Fruit fly (Drosophila melanogaster) whole organism, embryonic: ENCODE measurements around the gene CG4456.

Source experiments
- Abd-B ChIP-seq: fragments of 200-800 bp; sonication (Bioruptor generic); optimal IDR thresholded peaks from 2 replicates; lab custom pipeline; 2018; ENCODE audit warnings: missing biosample characterization, mild to moderate bottlenecking, missing genetic modification characterization, moderate library complexity
- Atf-2 ChIP-seq: fragments of 200-800 bp; sonication (Bioruptor generic); optimal IDR thresholded peaks from 2 replicates; lab custom pipeline; 2016; ENCODE audit warnings: missing biosample characterization, missing genetic modification characterization
- Atf3 ChIP-seq: fragments of 200-800 bp; sonication (Bioruptor generic); optimal IDR thresholded peaks from 3 replicates; lab custom pipeline; 2016; ENCODE audit warnings: missing biosample characterization, missing genetic modification characterization
- B-H2 ChIP-seq: fragments of 200-800 bp; sonication (Bioruptor generic); optimal IDR thresholded peaks from 2 replicates; lab custom pipeline; 2018; ENCODE audit warnings: missing biosample characterization, mild to moderate bottlenecking, missing genetic modification characterization
- Bgb ChIP-seq: fragments of 200-800 bp; sonication (Bioruptor generic); IDR thresholded peaks from 2 replicates; pipeline ENCODE4 v1.3.6; 2022; ENCODE audit warnings: missing biosample characterization, missing genetic modification characterization; ENCODE audit not compliant: partially characterized antibody
- CG10979 ChIP-seq: fragments of 200-800 bp; sonication (Bioruptor generic); optimal IDR thresholded peaks from 2 replicates; lab custom pipeline; 2018; ENCODE audit warnings: missing biosample characterization, mild to moderate bottlenecking, missing genetic modification characterization, moderate library complexity
- CG11085 ChIP-seq: fragments of 200-800 bp; sonication (Bioruptor generic); IDR thresholded peaks from 2 replicates; pipeline ENCODE4 v1.3.6; 2022; ENCODE audit warnings: missing biosample characterization, missing genetic modification characterization
- CG11696 ChIP-seq: fragments of 200-800 bp; sonication (Bioruptor generic); IDR thresholded peaks from 2 replicates; pipeline ENCODE4 v1.3.6; 2022; ENCODE audit warnings: missing biosample characterization, missing genetic modification characterization
- CG12391 ChIP-seq: fragments of 200-800 bp; sonication (Bioruptor generic); optimal IDR thresholded peaks from 3 replicates; lab custom pipeline; 2018; ENCODE audit warnings: missing biosample characterization, mild to moderate bottlenecking, missing genetic modification characterization, moderate library complexity
- CG12659 ChIP-seq: fragments of 200-800 bp; sonication (Bioruptor generic); optimal IDR thresholded peaks from 3 replicates; lab custom pipeline; 2017; ENCODE audit warnings: mild to moderate bottlenecking, missing biosample characterization, missing genetic modification reagents, missing genetic modification characterization
- CG16863 ChIP-seq: fragments of 200-800 bp; sonication (Bioruptor generic); optimal IDR thresholded peaks from 3 replicates; lab custom pipeline; 2016; ENCODE audit warnings: missing biosample characterization, missing genetic modification characterization
- CG17568 ChIP-seq: fragments of 200-800 bp; sonication (Bioruptor generic); optimal IDR thresholded peaks from 2 replicates; lab custom pipeline; 2018; ENCODE audit warnings: missing biosample characterization, mild to moderate bottlenecking, missing genetic modification characterization, moderate library complexity
- CG17829 ChIP-seq: fragments of 200-800 bp; optimal IDR thresholded peaks from 2 replicates; lab custom pipeline; 2019; ENCODE audit warnings: missing biosample characterization, mild to moderate bottlenecking, missing genetic modification characterization, moderate library complexity
- CG1792 ChIP-seq: fragments of 200-800 bp; sonication (Bioruptor generic); optimal IDR thresholded peaks from 2 replicates; lab custom pipeline; 2016; ENCODE audit warnings: missing biosample characterization, missing genetic modification characterization
- CG2875 ChIP-seq: fragments of 200-800 bp; sonication (Bioruptor generic); optimal IDR thresholded peaks from 2 replicates; lab custom pipeline; 2017; ENCODE audit warnings: missing biosample characterization, mild to moderate bottlenecking, missing genetic modification characterization, missing genetic modification reagents
- CG3995 ChIP-seq: fragments of 200-800 bp; sonication (Bioruptor generic); optimal IDR thresholded peaks from 3 replicates; lab custom pipeline; 2016; ENCODE audit warnings: missing biosample characterization, missing genetic modification characterization
- CG43689 ChIP-seq: fragments of 200-800 bp; sonication (Bioruptor generic); IDR thresholded peaks from 2 replicates; pipeline ENCODE4 v1.3.6; 2022; ENCODE audit warnings: missing biosample characterization, missing genetic modification characterization
- CG4424 ChIP-seq: fragments of 200-800 bp; sonication (Bioruptor generic); optimal IDR thresholded peaks from 3 replicates; lab custom pipeline; 2016; ENCODE audit warnings: missing biosample characterization, missing genetic modification characterization
- CG4730 ChIP-seq: fragments of 200-800 bp; sonication (Bioruptor generic); IDR thresholded peaks from 2 replicates; pipeline ENCODE4 v1.3.6; 2022; ENCODE audit warnings: missing biosample characterization, missing genetic modification characterization
- Camta ChIP-seq: fragments of 200-800 bp; sonication (Bioruptor generic); optimal IDR thresholded peaks from 2 replicates; lab custom pipeline; 2016; ENCODE audit warnings: missing biosample characterization, missing genetic modification characterization
- Chrac-16 ChIP-seq: fragments of 200-800 bp; sonication (Bioruptor generic); optimal IDR thresholded peaks from 3 replicates; lab custom pipeline; 2016; ENCODE audit warnings: missing biosample characterization, missing genetic modification characterization
- ERR ChIP-seq: fragments of 200-800 bp; sonication (Bioruptor generic); optimal IDR thresholded peaks from 2 replicates; lab custom pipeline; 2016; ENCODE audit warnings: missing biosample characterization, missing genetic modification characterization
- H15 ChIP-seq: fragments of 200-800 bp; sonication (Bioruptor generic); IDR thresholded peaks from 3 replicates; pipeline ENCODE4 v1.3.6; 2022; ENCODE audit warnings: missing biosample characterization, missing genetic modification characterization
- MESR4 ChIP-seq: fragments of 200-800 bp; sonication (Bioruptor generic); optimal IDR thresholded peaks from 2 replicates; lab custom pipeline; 2018; ENCODE audit warnings: missing biosample characterization, mild to moderate bottlenecking, missing genetic modification characterization, moderate library complexity
- Max ChIP-seq: fragments of 200-800 bp; sonication (Bioruptor generic); optimal IDR thresholded peaks from 2 replicates; lab custom pipeline; 2016; ENCODE audit warnings: missing biosample characterization, mild to moderate bottlenecking, missing genetic modification characterization
- Nf-YB ChIP-seq: fragments of 200-800 bp; sonication (Bioruptor generic); optimal IDR thresholded peaks from 3 replicates; lab custom pipeline; 2019; ENCODE audit warnings: missing biosample characterization, mild to moderate bottlenecking, missing genetic modification characterization, moderate library complexity
- Nf-YC ChIP-seq: fragments of 200-800 bp; optimal IDR thresholded peaks from 3 replicates; lab custom pipeline; 2019; ENCODE audit warnings: missing biosample characterization, mild to moderate bottlenecking, missing genetic modification characterization, moderate library complexity
- Taf1 ChIP-seq: fragments of 200-800 bp; sonication (Bioruptor generic); IDR thresholded peaks from 2 replicates; pipeline ENCODE4 v1.3.6; 2022; ENCODE audit warnings: missing biosample characterization, missing genetic modification characterization
- Trl ChIP-seq, 3 experiments: fragments of >200 bp in 2 of 3; fragments of 200-800 bp in 1 of 3; sonication (Bioruptor generic) in 1 of 3; optimal IDR thresholded peaks; 2 replicates in 1 of 3; 3 replicates in 2 of 3; lab custom pipeline; 2016 to 2017; ENCODE audit warnings: missing biosample characterization in 1 of 3, missing genetic modification characterization in 1 of 3
- Usf ChIP-seq: fragments of 200-800 bp; sonication (Bioruptor generic); optimal IDR thresholded peaks from 2 replicates; lab custom pipeline; 2017; ENCODE audit warnings: missing genotype, missing biosample characterization, missing genetic modification characterization
- az2 ChIP-seq: fragments of 200-800 bp; sonication (Bioruptor generic); optimal IDR thresholded peaks from 3 replicates; lab custom pipeline; 2016; ENCODE audit warnings: missing biosample characterization, missing genetic modification characterization
- bab2 ChIP-seq: fragments of 200-800 bp; sonication (Bioruptor generic); optimal IDR thresholded peaks from 2 replicates; lab custom pipeline; 2016; ENCODE audit warnings: missing biosample characterization, missing genetic modification characterization
- caup ChIP-seq: fragments of 200-800 bp; sonication (Bioruptor generic); optimal IDR thresholded peaks from 3 replicates; lab custom pipeline; 2017; ENCODE audit warnings: missing biosample characterization, mild to moderate bottlenecking, missing genetic modification characterization, moderate library complexity; ENCODE audit not compliant: severe bottlenecking
- dati ChIP-seq: fragments of 200-800 bp; sonication (Bioruptor generic); IDR thresholded peaks from 2 replicates; pipeline ENCODE4 v1.3.6; 2022; ENCODE audit warnings: missing biosample characterization, missing genetic modification characterization
- gt ChIP-seq: fragments of 200-800 bp; sonication (Bioruptor generic); IDR thresholded peaks from 2 replicates; pipeline ENCODE4 v1.3.6; 2022; ENCODE audit warnings: missing biosample characterization, missing genetic modification characterization
- hbn ChIP-seq: fragments of 200-800 bp; sonication (Bioruptor generic); IDR thresholded peaks from 2 replicates; pipeline ENCODE4 v1.3.6; 2022; ENCODE audit warnings: missing biosample characterization, missing genetic modification characterization; ENCODE audit not compliant: partially characterized antibody
- ind ChIP-seq: fragments of 200-800 bp; sonication (Bioruptor generic); optimal IDR thresholded peaks from 3 replicates; lab custom pipeline; 2016; ENCODE audit warnings: missing biosample characterization, missing genetic modification characterization
- lbe ChIP-seq: fragments of 200-800 bp; sonication (Bioruptor generic); optimal IDR thresholded peaks from 2 replicates; lab custom pipeline; 2016; ENCODE audit warnings: missing biosample characterization, mild to moderate bottlenecking, missing genetic modification characterization
- nau ChIP-seq: fragments of 200-800 bp; sonication (Bioruptor generic); optimal IDR thresholded peaks from 3 replicates; lab custom pipeline; 2017; ENCODE audit warnings: missing biosample characterization, mild to moderate bottlenecking, missing genetic modification characterization, missing genetic modification reagents
- nmo ChIP-seq: fragments of 200-800 bp; sonication (Bioruptor generic); optimal IDR thresholded peaks from 2 replicates; lab custom pipeline; 2018; ENCODE audit warnings: missing biosample characterization, mild to moderate bottlenecking, missing genetic modification characterization, moderate library complexity
- pho ChIP-seq: fragments of 200-800 bp; sonication (Bioruptor generic); optimal IDR thresholded peaks from 2 replicates; lab custom pipeline; 2016; ENCODE audit warnings: missing biosample characterization, missing genetic modification characterization
- pita ChIP-seq: fragments of 200-800 bp; sonication (Bioruptor generic); optimal IDR thresholded peaks from 2 replicates; lab custom pipeline; 2017; ENCODE audit warnings: missing biosample characterization, mild to moderate bottlenecking, missing genetic modification characterization
- ranshi ChIP-seq: fragments of 200-800 bp; sonication (Bioruptor generic); IDR thresholded peaks from 2 replicates; pipeline ENCODE4 v1.3.6; 2022; ENCODE audit warnings: missing biosample characterization, missing genetic modification characterization
- slou ChIP-seq: fragments of 200-800 bp; sonication (Bioruptor generic); optimal IDR thresholded peaks from 3 replicates; lab custom pipeline; 2016; ENCODE audit warnings: missing biosample characterization, missing genetic modification characterization
- so ChIP-seq: fragments of 200-800 bp; sonication (Bioruptor generic); IDR thresholded peaks from 3 replicates; pipeline ENCODE4 v1.3.6; 2022; ENCODE audit warnings: missing biosample characterization, missing genetic modification characterization
- stwl ChIP-seq: fragments of 200-800 bp; sonication (Bioruptor generic); optimal IDR thresholded peaks from 3 replicates; lab custom pipeline; 2018; ENCODE audit warnings: missing biosample characterization, mild to moderate bottlenecking, missing genetic modification characterization, moderate library complexity
- unpg ChIP-seq: fragments of 200-800 bp; sonication (Bioruptor generic); optimal IDR thresholded peaks from 3 replicates; lab custom pipeline; 2018; ENCODE audit warnings: missing biosample characterization, mild to moderate bottlenecking, missing genetic modification characterization, moderate library complexity
- usp ChIP-seq: fragments of >200 bp; optimal IDR thresholded peaks from 2 replicates; lab custom pipeline; 2017; ENCODE audit warnings: missing biosample characterization, missing genetic modification characterization
- vvl ChIP-seq: fragments of 200-800 bp; sonication (Bioruptor generic); IDR thresholded peaks from 2 replicates; pipeline ENCODE4 v1.3.6; 2022; ENCODE audit warnings: missing biosample characterization, missing genetic modification characterization

Gene CG4456

dm6 chr3L:9420054-9420818 is 47.7 kb downstream of the CG4456 start (continued):
- TF ChIP-seq MESR4: no peak
- peak; percentile 18 for TF ChIP-seq bab2 (GFP tag; lab: Kevin White, UChicago)
- no peak for TF ChIP-seq ranshi (GFP tag; lab: Robert Waterston, UW)
- TF ChIP-seq caup: peak; percentile 17
- peak; percentile 92 for TF ChIP-seq lbe (GFP tag; lab: Kevin White, UChicago)
- TF ChIP-seq CG10979 (tag; lab: Kevin White, UChicago): peak; percentile 5
- peak; percentile 17 for TF ChIP-seq Chrac-16 (GFP tag; lab: Kevin White, UChicago)
- TF ChIP-seq Max (GFP tag; lab: Kevin White, UChicago): no peak
- no peak for TF ChIP-seq Atf3 (GFP tag; lab: Kevin White, UChicago)
- peak in 1 of 2 experiments; percentile 1 for TF ChIP-seq Trl (optimal IDR thresholded peaks at IDR 0.05; lab: Kevin White, UChicago)
- no peak for TF ChIP-seq Trl (GFP tag; optimal IDR thresholded peaks at IDR 0.05; lab: Kevin White, UChicago)
- peak; percentile 85 for TF ChIP-seq CG11696 (GFP tag; lab: Robert Waterston, UW)
- peak; percentile 4 for TF ChIP-seq Abd-B
- peak; percentile 62 for TF ChIP-seq unpg (GFP tag; lab: Kevin White, UChicago)
- peak; percentile 53; the same call in 1 of the 2 replicates for TF ChIP-seq CG43689 (GFP tag; lab: Robert Waterston, UW)
- TF ChIP-seq dati (GFP tag; lab: Robert Waterston, UW): no peak
- TF ChIP-seq gt (GFP tag; lab: Robert Waterston, UW): no peak
- no peak for TF ChIP-seq CG4730
- TF ChIP-seq CG4424 (GFP tag; lab: Kevin White, UChicago): peak; percentile 51
- no peak for TF ChIP-seq Nf-YC
- TF ChIP-seq so (GFP tag; lab: Robert Waterston, UW): peak; percentile 68; the same call in 1 of the 3 replicates
- no peak for TF ChIP-seq slou (GFP tag; lab: Kevin White, UChicago)
- TF ChIP-seq pita (GFP tag; lab: Kevin White, UChicago): no peak
- no peak for TF ChIP-seq usp (GFP tag; lab: Kevin White, UChicago)
- TF ChIP-seq hbn (GFP tag; lab: Robert Waterston, UW): no peak
- TF ChIP-seq stwl: no peak
- TF ChIP-seq B-H2 (GFP tag; lab: Kevin White, UChicago): no peak
- TF ChIP-seq CG12659 (GFP tag; lab: Kevin White, UChicago): peak; percentile 22
- TF ChIP-seq az2 (GFP tag; lab: Kevin White, UChicago): peak; percentile 19
- no peak for TF ChIP-seq Atf-2 (GFP tag; lab: Kevin White, UChicago)
- no peak for TF ChIP-seq Taf1 (GFP tag; lab: Robert Waterston, UW)
- TF ChIP-seq CG2875 (GFP tag; lab: Kevin White, UChicago): peak; percentile 45
- TF ChIP-seq pho (GFP tag; lab: Kevin White, UChicago): no peak
- peak; percentile 29 for TF ChIP-seq CG17568 (GFP tag; lab: Kevin White, UChicago)
- peak; percentile 31 for TF ChIP-seq ind
- no peak for TF ChIP-seq CG3995
- peak; percentile 2 for TF ChIP-seq CG17829 (tag; lab: Kevin White, UChicago)
- TF ChIP-seq CG12391 (tag; lab: Kevin White, UChicago): peak; percentile 52
- TF ChIP-seq nmo: peak; percentile 46
- TF ChIP-seq CG16863 (GFP tag; lab: Kevin White, UChicago): peak; percentile 7
- peak; percentile 17; the same call in 1 of the 2 replicates for TF ChIP-seq CG11085
- peak; percentile 65 for TF ChIP-seq vvl (GFP tag; lab: Robert Waterston, UW)
- TF ChIP-seq nau: peak; percentile 59
- peak; percentile 37; the same call in 1 of the 3 replicates for TF ChIP-seq H15 (GFP tag; lab: Robert Waterston, UW)
- no peak for TF ChIP-seq Usf (GFP tag; lab: Kevin White, UChicago)
- no peak for TF ChIP-seq CG1792
- TF ChIP-seq Camta (GFP tag; lab: Kevin White, UChicago): peak; percentile 20
- no peak for TF ChIP-seq Nf-YB
- no peak for TF ChIP-seq Bgb (GFP tag; lab: Robert Waterston, UW)
- no peak for TF ChIP-seq ERR (GFP tag; lab: Kevin White, UChicago)
